Worm (Caenorhabditis elegans) whole organism, L4 larva: ENCODE measurements around the gene F54D1.6.
"Not testable (repeated sequence)": the region's sequence is repeated elsewhere in the genome, so short reads cannot be mapped to it uniquely, and the experiment has no call there.

Experiments used
- F10B5.3 ChIP-seq: sonication (generic microtip); optimal IDR thresholded peaks from 2 replicates; lab custom pipeline; 2016; ENCODE audit warnings: mild to moderate bottlenecking, missing genetic modification characterization, missing compliant biosample characterization
- F49E8.2 ChIP-seq: sonication (generic microtip); optimal IDR thresholded peaks from 2 replicates; lab custom pipeline; 2016; ENCODE audit warnings: missing compliant biosample characterization, mild to moderate bottlenecking, missing genetic modification characterization, borderline replicate concordance
- T26A8.4 ChIP-seq: fragments of 200-800 bp; sonication (Bioruptor generic); IDR thresholded peaks from 2 replicates; pipeline ENCODE4 v1.3.6; 2022; ENCODE audit warnings: missing genetic modification characterization, missing compliant biosample characterization
- Y105C5A.15 ChIP-seq: fragments of 200-800 bp; sonication (Bioruptor generic); IDR thresholded peaks from 2 replicates; pipeline ENCODE4 v1.3.6; 2022; ENCODE audit warnings: missing genetic modification characterization, missing compliant biosample characterization
- Y75B8A.6 ChIP-seq: fragments of 200-800 bp; sonication (Bioruptor generic); IDR thresholded peaks from 2 replicates; pipeline ENCODE4 v1.3.6; 2022; ENCODE audit warnings: missing genetic modification reagents, missing genetic modification characterization, missing compliant biosample characterization
- aha-1 ChIP-seq: fragments of 150-350 bp; peaks from one replicate; lab custom pipeline; 2014; ENCODE audit warnings: missing biosample characterization, missing genetic modification characterization
- aly-2 ChIP-seq: sonication (generic microtip); optimal IDR thresholded peaks from 2 replicates; lab custom pipeline; 2018; ENCODE audit warnings: missing biosample characterization, missing genetic modification characterization
- ceh-82 ChIP-seq: sonication (generic microtip); optimal IDR thresholded peaks from 2 replicates; lab custom pipeline; 2017; ENCODE audit warnings: missing biosample characterization, missing genetic modification characterization
- cey-2 ChIP-seq: sonication (generic microtip); optimal IDR thresholded peaks from 3 replicates; lab custom pipeline; 2017; ENCODE audit warnings: missing genetic modification characterization, mild to moderate bottlenecking, missing compliant biosample characterization, antibody characterized with exemption, borderline replicate concordance; ENCODE audit not compliant: insufficient read depth
- ctbp-1 ChIP-seq: fragments of 200-800 bp; sonication (Bioruptor generic); IDR thresholded peaks from 2 replicates; pipeline ENCODE4 v1.3.6; 2022; ENCODE audit warnings: missing genetic modification reagents, missing genetic modification characterization, missing compliant biosample characterization
- daf-16 ChIP-seq, 3 experiments: sonication (generic microtip); optimal IDR thresholded peaks; 2 replicates each; lab custom pipeline; 2016 to 2017; ENCODE audit warnings: missing genetic modification characterization in 3 of 3, missing genetic modification reagents in 3 of 3, mild to moderate bottlenecking in 2 of 3, missing compliant biosample characterization in 2 of 3, missing biosample characterization in 1 of 3, moderate library complexity in 1 of 3
- daf-19 ChIP-seq: fragments of 200-800 bp; sonication (Bioruptor generic); conservative IDR thresholded peaks from 2 replicates; pipeline ENCODE4 v1.3.6; 2022; ENCODE audit warnings: missing genetic modification characterization, missing compliant biosample characterization
- daf-8 ChIP-seq: fragments of 200-800 bp; sonication (Bioruptor generic); IDR thresholded peaks from 2 replicates; pipeline ENCODE4 v1.3.6; 2022; ENCODE audit warnings: missing genetic modification characterization, missing compliant biosample characterization
- dmd-6 ChIP-seq: fragments of 200-800 bp; sonication (Bioruptor generic); IDR thresholded peaks from 2 replicates; pipeline ENCODE4 v1.3.6; 2022; ENCODE audit warnings: missing genetic modification reagents, missing genetic modification characterization, missing compliant biosample characterization
- dve-1 ChIP-seq: sonication (generic microtip); optimal IDR thresholded peaks from 2 replicates; lab custom pipeline; 2017; ENCODE audit warnings: antibody characterized with exemption, mild to moderate bottlenecking, missing genetic modification characterization, missing compliant biosample characterization; ENCODE audit not compliant: insufficient read depth
- fos-1 ChIP-seq: fragments of 150-350 bp; optimal IDR thresholded peaks from 2 replicates; lab custom pipeline; 2014; ENCODE audit warnings: missing biosample characterization, missing genetic modification characterization
- hlh-11 ChIP-seq: fragments of 200-800 bp; sonication (Bioruptor generic); optimal IDR thresholded peaks from 2 replicates; lab custom pipeline; 2018; ENCODE audit warnings: mild to moderate bottlenecking, missing genetic modification characterization, missing compliant biosample characterization
- hmg-1.1 ChIP-seq: fragments of 200-800 bp; sonication (Bioruptor generic); IDR thresholded peaks from 2 replicates; pipeline ENCODE4 v1.3.6; 2022; ENCODE audit warnings: missing genetic modification reagents, missing genetic modification characterization, missing compliant biosample characterization
- lim-7 ChIP-seq: fragments of 200-800 bp; sonication (Bioruptor generic); IDR thresholded peaks from 2 replicates; pipeline ENCODE4 v1.3.6; 2022; ENCODE audit warnings: missing genetic modification characterization, missing compliant biosample characterization
- lin-1 ChIP-seq: fragments of 200-800 bp; sonication (Bioruptor generic); IDR thresholded peaks from 2 replicates; pipeline ENCODE4 v1.3.6; 2022; ENCODE audit warnings: missing genetic modification reagents, missing genetic modification characterization, missing compliant biosample characterization
- lir-3 ChIP-seq: sonication (generic microtip); optimal IDR thresholded peaks from 2 replicates; lab custom pipeline; 2016; ENCODE audit warnings: mild to moderate bottlenecking, missing genetic modification characterization, missing compliant biosample characterization
- lsy-2 ChIP-seq, 2 experiments: fragments of 150-350 bp in 1 of 2; sonication (generic microtip) in 1 of 2; optimal IDR thresholded peaks; 2 replicates each; lab custom pipeline; 2014 to 2017; ENCODE audit warnings: missing biosample characterization in 2 of 2, missing genetic modification characterization in 2 of 2
- madf-5 ChIP-seq, 2 experiments: fragments of 200-800 bp; sonication (Bioruptor generic); IDR thresholded peaks; 2 replicates each; pipeline ENCODE4 v1.3.6; 2022; ENCODE audit warnings: missing compliant biosample characterization in 2 of 2, missing genetic modification characterization in 2 of 2
- mep-1 ChIP-seq: fragments of 150-350 bp; sonication (generic microtip); optimal IDR thresholded peaks from 3 replicates; lab custom pipeline; 2014; ENCODE audit warnings: missing biosample characterization, missing genetic modification characterization
- mes-2 ChIP-seq: sonication (generic microtip); optimal IDR thresholded peaks from 2 replicates; lab custom pipeline; 2016; ENCODE audit warnings: missing genotype, mild to moderate bottlenecking, missing genetic modification characterization, missing compliant biosample characterization; ENCODE audit not compliant: poor library complexity, severe bottlenecking
- nhr-10 ChIP-seq: fragments of 150-350 bp; optimal IDR thresholded peaks from 2 replicates; lab custom pipeline; 2014; ENCODE audit warnings: missing biosample characterization, missing genetic modification characterization
- nhr-102 ChIP-seq: sonication (generic microtip); optimal IDR thresholded peaks from 2 replicates; lab custom pipeline; 2016; ENCODE audit warnings: mild to moderate bottlenecking, missing genetic modification characterization, moderate library complexity, missing compliant biosample characterization
- nhr-237 ChIP-seq: sonication (generic microtip); optimal IDR thresholded peaks from 2 replicates; lab custom pipeline; 2017; ENCODE audit warnings: missing biosample characterization, missing genetic modification characterization
- nhr-25 ChIP-seq: sonication (generic microtip); optimal IDR thresholded peaks from 2 replicates; lab custom pipeline; 2017; ENCODE audit warnings: missing genetic modification characterization, mild to moderate bottlenecking, missing compliant biosample characterization, antibody characterized with exemption, moderate library complexity, borderline replicate concordance; ENCODE audit not compliant: insufficient read depth
- nhr-28 ChIP-seq: fragments of 150-350 bp; optimal IDR thresholded peaks from 2 replicates; lab custom pipeline; 2014; ENCODE audit warnings: missing biosample characterization, missing genetic modification characterization
- nhr-77 ChIP-seq: fragments of 150-350 bp; optimal IDR thresholded peaks from 2 replicates; lab custom pipeline; 2014; ENCODE audit warnings: missing biosample characterization, missing genetic modification characterization
- pha-4 ChIP-seq, 2 experiments: fragments of 150-350 bp in 1 of 2; fragments of 200-800 bp in 1 of 2; sonication (Bioruptor generic) in 1 of 2; IDR thresholded peaks in 1 of 2; optimal IDR thresholded peaks in 1 of 2; 2 replicates each; pipeline versions ENCODE4 v1.3.6 to Lab custom; 2014 to 2022; ENCODE audit warnings: missing genetic modification characterization in 2 of 2, missing genetic modification reagents in 2 of 2, missing biosample characterization in 1 of 2, missing compliant biosample characterization in 1 of 2
- php-3 ChIP-seq: fragments of 200-800 bp; sonication (Bioruptor generic); IDR thresholded peaks from 2 replicates; pipeline ENCODE4 v1.3.6; 2022; ENCODE audit warnings: missing genetic modification reagents, missing genetic modification characterization, missing compliant biosample characterization
- pqm-1 ChIP-seq: sonication (generic microtip); optimal IDR thresholded peaks from 2 replicates; lab custom pipeline; 2017; ENCODE audit warnings: missing biosample characterization, missing genetic modification characterization
- skn-1 ChIP-seq: fragments of 150-350 bp; optimal IDR thresholded peaks from 2 replicates; lab custom pipeline; 2014; ENCODE audit warnings: missing biosample characterization, missing genetic modification characterization
- snpc-4 ChIP-seq: fragments of 150-350 bp; optimal IDR thresholded peaks from 2 replicates; lab custom pipeline; 2014; ENCODE audit warnings: missing biosample characterization, missing genetic modification characterization
- tra-1 ChIP-seq: fragments of 200-800 bp; sonication (Bioruptor generic); IDR thresholded peaks from 2 replicates; pipeline ENCODE4 v1.3.6; 2022; ENCODE audit warnings: missing genetic modification reagents, missing genetic modification characterization, missing compliant biosample characterization
- unc-39 ChIP-seq: sonication (generic microtip); optimal IDR thresholded peaks from 2 replicates; lab custom pipeline; 2017; ENCODE audit warnings: missing biosample characterization, missing genetic modification characterization
- unc-62 ChIP-seq, 3 experiments: fragments of 150-350 bp in 1 of 3; sonication (generic microtip); optimal IDR thresholded peaks in 2 of 3; peaks in 1 of 3; 1 replicate in 1 of 3; 2 replicates in 2 of 3; lab custom pipeline; 2014 to 2017; ENCODE audit warnings: missing biosample characterization in 3 of 3, missing genetic modification characterization in 3 of 3, missing genetic modification reagents in 3 of 3, missing genotype in 1 of 3
- vab-7 ChIP-seq: fragments of 200-800 bp; sonication (Bioruptor generic); IDR thresholded peaks from 2 replicates; pipeline ENCODE4 v1.3.6; 2022; ENCODE audit warnings: missing genetic modification reagents, missing genetic modification characterization, missing compliant biosample characterization
- zag-1 ChIP-seq: fragments of 150-350 bp; optimal IDR thresholded peaks from 2 replicates; lab custom pipeline; 2014; ENCODE audit warnings: missing biosample characterization, missing genetic modification characterization
- ztf-11 ChIP-seq: fragments of 150-350 bp; optimal IDR thresholded peaks from 2 replicates; lab custom pipeline; 2014; ENCODE audit warnings: missing biosample characterization, missing genetic modification characterization

The F54D1.6 gene

DNA sequence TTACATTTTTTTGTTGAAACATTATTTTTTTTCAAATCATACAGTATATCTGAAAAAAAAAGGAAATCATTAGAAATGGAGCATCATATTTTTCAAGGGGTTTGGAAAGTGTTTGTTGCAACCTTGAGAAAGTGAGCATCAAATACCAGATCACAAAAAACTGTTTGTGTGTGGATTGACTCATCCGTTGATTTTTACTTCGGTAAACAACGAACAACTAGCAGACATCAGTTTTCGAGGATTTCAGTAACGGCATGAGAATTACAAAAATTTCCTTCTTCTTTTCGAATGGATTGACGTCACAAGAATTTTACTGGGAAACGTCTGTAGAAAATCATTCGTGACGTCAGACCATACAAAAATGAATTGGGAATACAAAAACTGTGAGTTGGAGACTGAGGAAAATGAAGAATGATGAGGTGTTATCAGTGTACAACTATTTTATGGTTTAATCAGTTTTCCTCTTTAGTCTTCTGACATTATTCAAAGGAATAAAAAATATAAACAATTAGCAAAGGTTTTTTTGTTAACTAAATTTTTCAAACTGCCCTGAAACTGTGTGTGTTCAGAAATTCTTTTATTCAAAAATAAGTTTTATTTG lies 39.5 kb upstream of the F54D1.6 start, which contains the start of gene C05C12.4 (continued):
- TF ChIP-seq unc-62 (GFP tag; optimal IDR thresholded peaks at IDR 0.05 in 1 of 2; lab: Kevin White, UChicago) (no peak), unc-62 (tag; optimal IDR thresholded peaks at IDR 0.05; lab: Kevin White, UChicago) (no peak), F10B5.3 (tag; lab: Kevin White, UChicago) (no peak), mes-2 (no peak), lir-3 (tag; lab: Kevin White, UChicago) (no peak), Y105C5A.15 (no peak), Y75B8A.6 (no peak), daf-16 (GFP tag; optimal IDR thresholded peaks at IDR 0.05; lab: Kevin White, UChicago) (no peak), daf-16 (tag; optimal IDR thresholded peaks at IDR 0.05; lab: Kevin White, UChicago) (peak; percentile 72), daf-8 (GFP tag; lab: Robert Waterston, UW) (no peak)

- TF ChIP-seq unc-62 (GFP tag; optimal IDR thresholded peaks at IDR 0.05 in 1 of 2; lab: Kevin White, UChicago), result peak in 1 of 2 experiments; percentile 42
- not testable (repeated sequence) for TF ChIP-seq unc-62 (tag; optimal IDR thresholded peaks at IDR 0.05; lab: Kevin White, UChicago)
- TF ChIP-seq, all 104 proteins: peak for 1; not testable (repeated sequence) for 103
Measured at ce11 chrIV:11253689-11254088, 33.9 kb upstream of the F54D1.6 start, which contains the start of gene C05C12.1. Gene C05C12.1, plus strand, starts transcription at chrIV:11253989.

- TF ChIP-seq pqm-1, result peak; percentile 96
- peak; percentile 52 for TF ChIP-seq hlh-11
- peak; percentile 86 for TF ChIP-seq dmd-6 (GFP tag; lab: Robert Waterston, UW)
- peak; percentile 42 for TF ChIP-seq nhr-77 (tag; lab: Kevin White, UChicago)
- TF ChIP-seq lin-1, result 0 out of 2 replicates have a peak, but pooled peaks have one; percentile 28
- TF ChIP-seq dve-1 (tag; lab: Kevin White, UChicago), result peak; percentile 45
- no peak for TF ChIP-seq daf-16 (GFP tag; optimal IDR thresholded peaks at IDR 0.05; lab: Kevin White, UChicago)
- TF ChIP-seq daf-16 (tag; optimal IDR thresholded peaks at IDR 0.05; lab: Kevin White, UChicago), result peak; percentile 48
- TF ChIP-seq tra-1 (GFP tag; lab: Robert Waterston, UW), result 0 out of 2 replicates have a peak, but pooled peaks have one; percentile 23
- TF ChIP-seq php-3 (GFP tag; lab: Robert Waterston, UW), result 0 out of 2 replicates have a peak, but pooled peaks have one; percentile 19
- peak; percentile 65 for TF ChIP-seq nhr-28
- no peak for TF ChIP-seq mep-1
- no peak for TF ChIP-seq madf-5 (GFP tag; IDR thresholded peaks at IDR 0.05; lab: Robert Waterston, UW)
- no peak for TF ChIP-seq nhr-10 (tag; lab: Kevin White, UChicago)
Measured at ce11 chrIV:11257476-11257875, 30.1 kb upstream of the F54D1.6 start.

DNA sequence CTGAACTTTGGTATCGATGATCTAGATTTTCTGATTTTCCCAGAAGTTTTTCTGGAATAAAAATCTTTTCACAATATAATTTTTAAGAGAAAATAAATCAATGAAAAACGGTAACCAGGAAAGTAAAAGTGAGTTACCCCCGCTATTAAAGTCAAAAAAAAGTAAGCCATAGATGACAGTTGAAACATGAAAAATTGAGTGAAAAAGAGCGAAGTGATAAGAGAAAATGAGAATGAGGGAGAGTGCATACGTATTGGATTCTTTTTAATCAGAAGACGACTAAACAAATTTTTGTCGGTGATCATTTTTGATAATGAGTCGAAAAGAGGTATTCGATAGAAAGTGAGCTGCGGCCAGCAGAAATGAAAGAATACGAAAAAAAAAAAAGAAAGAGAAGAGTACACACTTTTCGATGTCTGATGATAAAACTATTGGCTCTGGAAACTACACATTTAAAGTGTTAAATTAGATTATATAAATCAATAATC lies 28.1 kb upstream of the F54D1.6 start, which contains the start of gene gtl-1:
gtl-1 (minus strand) TSS at position 51 of the 488 bp plus-strand sequence.
- TF ChIP-seq pqm-1, result peak; percentile 96
- TF ChIP-seq php-3 (GFP tag; lab: Robert Waterston, UW), result no peak
- TF ChIP-seq lir-3 (tag; lab: Kevin White, UChicago), result no peak
- no peak for TF ChIP-seq nhr-102 (tag; lab: Kevin White, UChicago)
- no peak for TF ChIP-seq aha-1
- no peak for TF ChIP-seq lim-7 (GFP tag; lab: Robert Waterston, UW)
- TF ChIP-seq nhr-237 (tag; lab: Kevin White, UChicago), result no peak
- no peak for TF ChIP-seq ztf-11
- TF ChIP-seq lsy-2 (tag; optimal IDR thresholded peaks at IDR 0.05; lab: Kevin White, UChicago), result no peak
- no peak for TF ChIP-seq nhr-25 (tag; lab: Kevin White, UChicago)
- TF ChIP-seq hmg-1.1 (GFP tag; lab: Robert Waterston, UW), result no peak
- TF ChIP-seq aly-2 (tag; lab: Kevin White, UChicago), result no peak
- no peak for TF ChIP-seq snpc-4 (tag; lab: Kevin White, UChicago)
- TF ChIP-seq dmd-6 (GFP tag; lab: Robert Waterston, UW), result peak; percentile 73
- no peak for TF ChIP-seq zag-1 (tag; lab: Kevin White, UChicago)
- no peak for TF ChIP-seq ceh-82 (tag; lab: Kevin White, UChicago)
- no peak for TF ChIP-seq F49E8.2 (tag; lab: Kevin White, UChicago)
- no peak for TF ChIP-seq skn-1
- no peak for TF ChIP-seq ctbp-1
- TF ChIP-seq tra-1 (GFP tag; lab: Robert Waterston, UW), result no peak
- no peak for TF ChIP-seq cey-2 (tag; lab: Kevin White, UChicago)
- TF ChIP-seq vab-7, result no peak
- TF ChIP-seq fos-1, result no peak
- no peak for TF ChIP-seq daf-19
- no peak for TF ChIP-seq unc-39 (tag; lab: Kevin White, UChicago)
- no peak for TF ChIP-seq pha-4 (GFP tag; IDR thresholded peaks at IDR 0.05; lab: Robert Waterston, UW)
- no peak for TF ChIP-seq pha-4 (tag; optimal IDR thresholded peaks at IDR 0.05; lab: Kevin White, UChicago)
- no peak for TF ChIP-seq T26A8.4 (GFP tag; lab: Robert Waterston, UW)
